Worm (Caenorhabditis elegans): ENCODE measurements around the gene T01G1.2.

The T01G1.2 gene

ce11 chrIV:11314885-11315284, 39.3 kb upstream of the T01G1.2 start, which contains the start of the genes B0035.3, B0035.22 and pfd-4 (continued):
- TF ChIP-seq fos-1 (tag; optimal IDR thresholded peaks at IDR 0.05), result no peak
- no peak for TF ChIP-seq fkh-2 (tag; optimal IDR thresholded peaks at IDR 0.05)
- TF ChIP-seq nhr-11 (tag; optimal IDR thresholded peaks at IDR 0.05), result no peak

DNA sequence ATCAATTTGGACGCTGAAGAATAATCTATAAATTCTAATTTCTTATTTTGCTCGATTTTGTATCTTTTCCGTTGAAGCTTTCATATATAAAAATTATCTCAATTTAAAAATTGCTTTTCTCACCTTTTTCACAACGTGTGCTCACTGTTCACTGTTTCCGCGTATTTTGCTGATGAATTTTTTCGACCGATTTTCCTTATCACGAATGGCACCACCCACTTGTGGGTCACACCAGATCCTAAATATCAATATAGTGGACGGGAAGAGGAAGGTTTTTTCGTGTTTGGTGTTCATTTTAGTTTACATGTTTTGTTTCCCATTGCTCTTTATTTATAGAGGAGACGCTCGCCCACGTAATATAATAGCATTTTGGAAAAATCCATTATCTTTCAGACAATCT, 38.5 kb upstream of the T01G1.2 start:
- TF ChIP-seq fos-1 (tag; optimal IDR thresholded peaks at IDR 0.05), result no peak
- TF ChIP-seq lsy-12 (tag; optimal IDR thresholded peaks at IDR 0.05), result no peak
- no peak for TF ChIP-seq skn-1 (tag; optimal IDR thresholded peaks at IDR 0.05)
- TF ChIP-seq nhr-67 (tag; optimal IDR thresholded peaks at IDR 0.05), result no peak
- TF ChIP-seq nhr-28 (tag; optimal IDR thresholded peaks at IDR 0.05), result no peak
- no peak for TF ChIP-seq nhr-237 (tag; optimal IDR thresholded peaks at IDR 0.05)
- no peak for TF ChIP-seq nhr-11 (tag; optimal IDR thresholded peaks at IDR 0.05)
- TF ChIP-seq nhr-77 (tag; optimal IDR thresholded peaks at IDR 0.05), result no peak
- no peak for TF ChIP-seq lin-39 (tag; optimal IDR thresholded peaks at IDR 0.05)
- TF ChIP-seq ztf-4 (tag; optimal IDR thresholded peaks at IDR 0.05), result no peak
- no peak for TF ChIP-seq sea-2 (GFP tag; optimal IDR thresholded peaks at IDR 0.05)
- TF ChIP-seq nhr-25 (tag; optimal IDR thresholded peaks at IDR 0.05), result no peak
- no peak for TF ChIP-seq lin-15B (tag; optimal IDR thresholded peaks at IDR 0.05)
- TF ChIP-seq unc-62 (GFP tag; optimal IDR thresholded peaks at IDR 0.05), result no peak
- TF ChIP-seq hmg-11 (tag; optimal IDR thresholded peaks at IDR 0.05), result no peak
- TF ChIP-seq ceh-82 (tag; optimal IDR thresholded peaks at IDR 0.05), result no peak
- TF ChIP-seq ZK546.5 (tag; optimal IDR thresholded peaks at IDR 0.05), result no peak
- no peak for TF ChIP-seq nhr-23 (tag; optimal IDR thresholded peaks at IDR 0.05)
- no peak for TF ChIP-seq aly-2 (tag; optimal IDR thresholded peaks at IDR 0.05)
- no peak for TF ChIP-seq nhr-12 (tag; optimal IDR thresholded peaks at IDR 0.05)

- TF ChIP-seq skn-1 (tag; optimal IDR thresholded peaks at IDR 0.05) (peak; percentile 81), fos-1 (tag; optimal IDR thresholded peaks at IDR 0.05) (no peak)
These were observed 38.1 kb upstream of the T01G1.2 start for ce11 chrIV:11316106-11316505.

ce11 chrIV:11316640-11317039, 37.6 kb upstream of the T01G1.2 start:
- TF ChIP-seq unc-39 (tag; optimal IDR thresholded peaks at IDR 0.05) (no peak), ama-1 (optimal IDR thresholded peaks at IDR 0.05) (no peak), fkh-2 (tag; optimal IDR thresholded peaks at IDR 0.05) (no peak), elt-2 (tag; optimal IDR thresholded peaks at IDR 0.05) (no peak), pha-4 (tag; optimal IDR thresholded peaks at IDR 0.05) (peak; percentile 57)

DNA sequence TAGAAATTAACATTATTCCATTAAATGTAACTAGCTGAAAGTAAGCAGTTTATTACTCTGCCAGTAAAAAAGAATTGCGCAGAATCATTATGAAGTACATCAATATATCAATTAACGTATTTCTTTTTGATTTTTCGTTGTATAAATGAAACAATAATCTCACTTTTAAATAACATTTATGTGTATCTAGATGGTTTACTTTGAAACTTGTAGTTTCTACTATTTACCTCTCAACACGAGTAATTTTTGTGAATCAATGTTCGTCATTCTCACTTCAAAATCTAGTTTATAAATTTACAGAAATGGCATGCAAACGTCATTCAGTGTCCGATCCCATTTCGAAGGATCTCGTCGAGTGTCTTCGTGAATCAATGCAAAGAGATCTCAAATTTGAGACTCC, 37.1 kb upstream of the T01G1.2 start, which contains the start of gene gspd-1:
Gene gspd-1, plus strand, starts transcription at position 301 of the 400 bp plus-strand sequence.
- TF ChIP-seq elt-2 (tag; optimal IDR thresholded peaks at IDR 0.05) (no peak), nhr-11 (tag; optimal IDR thresholded peaks at IDR 0.05) (no peak), nhr-77 (tag; optimal IDR thresholded peaks at IDR 0.05) (no peak), egl-27 (tag; optimal IDR thresholded peaks at IDR 0.05) (no peak), snpc-4 (tag; optimal IDR thresholded peaks at IDR 0.05) (no peak)

- TF ChIP-seq nhr-25 (tag; optimal IDR thresholded peaks at IDR 0.05) (no peak), nfya-1 (tag; optimal IDR thresholded peaks at IDR 0.05; ENCODE audit: insufficient read depth) (no peak), nhr-12 (tag; optimal IDR thresholded peaks at IDR 0.05) (no peak)
These were observed 34.3 kb upstream of the T01G1.2 start, which contains the start of gene B0035.18 for ce11 chrIV:11319884-11320362. Gene B0035.18, plus strand, starts transcription at chrIV:11320312.

- TF ChIP-seq elt-1 (tag; optimal IDR thresholded peaks at IDR 0.05) (no peak), ceh-28 (tag; optimal IDR thresholded peaks at IDR 0.05) (no peak), hmg-11 (tag; optimal IDR thresholded peaks at IDR 0.05) (no peak), eor-1 (tag; optimal IDR thresholded peaks at IDR 0.05) (no peak), nhr-11 (tag; optimal IDR thresholded peaks at IDR 0.05) (no peak), jun-1 (tag; optimal IDR thresholded peaks at IDR 0.05) (no peak), nhr-76 (tag; optimal IDR thresholded peaks at IDR 0.05) (no peak), nhr-23 (tag; optimal IDR thresholded peaks at IDR 0.05) (no peak), mml-1 (tag; optimal IDR thresholded peaks at IDR 0.05) (no peak), lin-39 (tag; optimal IDR thresholded peaks at IDR 0.05) (no peak), nhr-43 (tag; optimal IDR thresholded peaks at IDR 0.05; ENCODE audit: poor library complexity, severe bottlenecking) (no peak), snpc-4 (tag; optimal IDR thresholded peaks at IDR 0.05) (no peak), unc-39 (tag; optimal IDR thresholded peaks at IDR 0.05) (no peak), R02D3.7 (tag; optimal IDR thresholded peaks at IDR 0.05) (no peak), lsy-12 (tag; optimal IDR thresholded peaks at IDR 0.05) (no peak), nhr-77 (tag; optimal IDR thresholded peaks at IDR 0.05) (no peak)
These were observed 33.7 kb upstream of the T01G1.2 start, which contains the start of gene edg-1 for ce11 chrIV:11320500-11320899. Gene edg-1, plus strand, starts transcription at chrIV:11320800.
